Worm (Caenorhabditis elegans) whole organism, L4 larva: Measurements from ENCODE around the gene irld-34.

Experiments
- F37D6.2 ChIP-seq: sonication (generic microtip); optimal IDR thresholded peaks from 2 replicates; lab custom pipeline; 2016; ENCODE audit warnings: mild to moderate bottlenecking, missing genetic modification characterization, missing compliant biosample characterization
- aly-2 ChIP-seq: sonication (generic microtip); optimal IDR thresholded peaks from 2 replicates; lab custom pipeline; 2018; ENCODE audit warnings: missing biosample characterization, missing genetic modification characterization
- ces-1 ChIP-seq: fragments of 150-350 bp; sonication (generic microtip); optimal IDR thresholded peaks from 4 replicates; lab custom pipeline; 2014; ENCODE audit warnings: missing biosample characterization, missing genetic modification reagents, missing genetic modification characterization
- daf-12 ChIP-seq: fragments of 150-350 bp; optimal IDR thresholded peaks from 2 replicates; lab custom pipeline; 2014; ENCODE audit warnings: missing biosample characterization, missing genetic modification reagents, missing genetic modification characterization
- egl-27 ChIP-seq: sonication (generic microtip); optimal IDR thresholded peaks from 3 replicates; lab custom pipeline; 2017; ENCODE audit warnings: missing biosample characterization, missing genetic modification reagents, missing genetic modification characterization
- lir-3 ChIP-seq: sonication (generic microtip); optimal IDR thresholded peaks from 2 replicates; lab custom pipeline; 2016; ENCODE audit warnings: mild to moderate bottlenecking, missing genetic modification characterization, missing compliant biosample characterization
- nhr-102 ChIP-seq: sonication (generic microtip); optimal IDR thresholded peaks from 2 replicates; lab custom pipeline; 2016; ENCODE audit warnings: mild to moderate bottlenecking, missing genetic modification characterization, moderate library complexity, missing compliant biosample characterization
- nhr-28 ChIP-seq: fragments of 150-350 bp; optimal IDR thresholded peaks from 2 replicates; lab custom pipeline; 2014; ENCODE audit warnings: missing biosample characterization, missing genetic modification characterization
- nhr-76 ChIP-seq: fragments of 150-350 bp; optimal IDR thresholded peaks from 2 replicates; lab custom pipeline; 2014; ENCODE audit warnings: missing biosample characterization, missing genetic modification characterization
- snpc-4 ChIP-seq: fragments of 150-350 bp; optimal IDR thresholded peaks from 2 replicates; lab custom pipeline; 2014; ENCODE audit warnings: missing biosample characterization, missing genetic modification characterization

ce11 chrIII:9172702-9173101 lies 17.8 kb downstream of the irld-34 start, which contains the start of gene ina-1:
- TF ChIP-seq aly-2 (tag; lab: Kevin White, UChicago) = no peak
- TF ChIP-seq egl-27 = no peak
- TF ChIP-seq nhr-76 = no peak
- no peak for TF ChIP-seq lir-3 (tag; lab: Kevin White, UChicago)
- no peak for TF ChIP-seq daf-12 (tag; lab: Kevin White, UChicago)
- no peak for TF ChIP-seq nhr-102 (tag; lab: Kevin White, UChicago)
- no peak for TF ChIP-seq ces-1
- TF ChIP-seq snpc-4 (tag; lab: Kevin White, UChicago) = no peak
- TF ChIP-seq nhr-28 (tag; lab: Kevin White, UChicago) = no peak
- no peak for TF ChIP-seq F37D6.2 (tag; lab: Kevin White, UChicago)
